Worm (Caenorhabditis elegans) whole organism, early embryonic: ENCODE results near the gene T23B5.6.

Experiments used
- B0310.2 ChIP-seq: sonication (generic microtip); optimal IDR thresholded peaks from 2 replicates; lab custom pipeline; 2016; ENCODE audit warnings: mild to moderate bottlenecking, missing genetic modification characterization, missing compliant biosample characterization
- aly-1 ChIP-seq: sonication (generic microtip); optimal IDR thresholded peaks from 2 replicates; lab custom pipeline; 2016; ENCODE audit warnings: missing genetic modification characterization, missing compliant biosample characterization
- ama-1 ChIP-seq: fragments of 150-350 bp; optimal IDR thresholded peaks from 2 replicates; lab custom pipeline; 2014
- hmbx-1 ChIP-seq: sonication (generic microtip); optimal IDR thresholded peaks from 2 replicates; lab custom pipeline; 2016; ENCODE audit warnings: mild to moderate bottlenecking, missing genetic modification characterization, missing compliant biosample characterization
- hmg-4 ChIP-seq: fragments of 200-800 bp; sonication (Bioruptor generic); optimal IDR thresholded peaks from 2 replicates; lab custom pipeline; 2018; ENCODE audit warnings: mild to moderate bottlenecking, missing genetic modification characterization, missing compliant biosample characterization
- scrt-1 ChIP-seq: fragments of 200-800 bp; sonication (Bioruptor generic); IDR thresholded peaks from 2 replicates; pipeline ENCODE4 v1.3.6; 2022; ENCODE audit warnings: missing genetic modification characterization, missing compliant biosample characterization
- sea-1 ChIP-seq: fragments of 200-800 bp; sonication (Bioruptor generic); conservative IDR thresholded peaks from 2 replicates; pipeline ENCODE4 v1.3.6; 2022; ENCODE audit warnings: missing genetic modification characterization, missing compliant biosample characterization
- tbx-11 ChIP-seq: fragments of 200-800 bp; sonication (Bioruptor generic); IDR thresholded peaks from 2 replicates; pipeline ENCODE4 v1.3.6; 2022; ENCODE audit warnings: missing genetic modification characterization, missing compliant biosample characterization

ce11 chrIV:12674700-12675099, 2.3 kb downstream of the T23B5.6 start, which contains the start of gene T23B5.4:
- no peak for TF ChIP-seq B0310.2 (tag; lab: Kevin White, UChicago)
- no peak for TF ChIP-seq scrt-1 (GFP tag; lab: Robert Waterston, UW)
- TF ChIP-seq ama-1: no peak
- TF ChIP-seq tbx-11 (GFP tag; lab: Robert Waterston, UW): no peak
- TF ChIP-seq hmg-4 (GFP tag; lab: Kevin White, UChicago): no peak
- no peak for TF ChIP-seq hmbx-1 (tag; lab: Kevin White, UChicago)
- TF ChIP-seq aly-1 (tag; lab: Kevin White, UChicago): no peak
- TF ChIP-seq sea-1: no peak
